Fruit fly (Drosophila melanogaster): Measurements from ENCODE around the gene Klp31E.

Gene Klp31E

dm6 chr2L:10405008-10405654, 8.7 kb upstream of the Klp31E start, which contains the start of the genes CG17768, LSm-4 and Ir31a (continued):
- TF ChIP-seq p53 (GFP tag; optimal IDR thresholded peaks at IDR 0.05) (no peak), Dref (GFP tag; IDR thresholded peaks at IDR 0.05) (peak; percentile 66), CG32772 (GFP tag; IDR thresholded peaks at IDR 0.05) (no peak), H2.0 (GFP tag; IDR thresholded peaks at IDR 0.05) (no peak), CG8478 (optimal IDR thresholded peaks at IDR 0.05) (no peak), CG31224 (GFP tag; IDR thresholded peaks at IDR 0.05) (no peak), CG14667 (GFP tag; IDR thresholded peaks at IDR 0.05) (no peak), phol (tag; optimal IDR thresholded peaks at IDR 0.05) (peak; percentile 11), CG31388 (GFP tag; optimal IDR thresholded peaks at IDR 0.05) (no peak), HLH4C (GFP tag; IDR thresholded peaks at IDR 0.05; ENCODE audit: partially characterized antibody) (peak; percentile 70), Dll (GFP tag; IDR thresholded peaks at IDR 0.05; ENCODE audit: partially characterized antibody) (peak; percentile 85), Ets97D (GFP tag; optimal IDR thresholded peaks at IDR 0.05) (no peak), HLH54F (GFP tag; optimal IDR thresholded peaks at IDR 0.05) (no peak), ATbp (GFP tag; optimal IDR thresholded peaks at IDR 0.05) (no peak), slp2 (GFP tag; optimal IDR thresholded peaks at IDR 0.05) (no peak), D (optimal IDR thresholded peaks at IDR 0.05) (no peak), D (GFP tag; optimal IDR thresholded peaks at IDR 0.05) (no peak), CG4820 (GFP tag; optimal IDR thresholded peaks at IDR 0.05) (no peak), ftz-f1 (GFP tag; optimal IDR thresholded peaks at IDR 0.05) (no peak), dysf (GFP tag; IDR thresholded peaks at IDR 0.05) (no peak), inv (GFP tag; IDR thresholded peaks at IDR 0.05; ENCODE audit: partially characterized antibody) (peak; percentile 60), CG14860 (GFP tag; IDR thresholded peaks at IDR 0.05; ENCODE audit: partially characterized antibody) (peak; percentile 68), Dfd (GFP tag; optimal IDR thresholded peaks at IDR 0.05) (no peak), CG34224 (GFP tag; IDR thresholded peaks at IDR 0.05; ENCODE audit: partially characterized antibody) (peak; percentile 85), slou (GFP tag; optimal IDR thresholded peaks at IDR 0.05) (no peak), Hmr (GFP tag; optimal IDR thresholded peaks at IDR 0.05) (no peak), usp (GFP tag; optimal IDR thresholded peaks at IDR 0.05) (no peak), CG14710 (tag; optimal IDR thresholded peaks at IDR 0.05) (no peak), CG3065 (GFP tag; optimal IDR thresholded peaks at IDR 0.05) (no peak), CG31441 (GFP tag; IDR thresholded peaks at IDR 0.05) (no peak), CG11695 (GFP tag; IDR thresholded peaks at IDR 0.05) (no peak), CG4424 (GFP tag; optimal IDR thresholded peaks at IDR 0.05) (no peak), pita (GFP tag; optimal IDR thresholded peaks at IDR 0.05) (no peak), prd (optimal IDR thresholded peaks at IDR 0.05) (no peak), prd (GFP tag; IDR thresholded peaks at IDR 0.05) (no peak), CG11560 (tag; IDR thresholded peaks at IDR 0.05) (no peak), fd96Cb (tag; optimal IDR thresholded peaks at IDR 0.05) (no peak), lola (GFP tag; optimal IDR thresholded peaks at IDR 0.05) (no peak), CG12391 (tag; optimal IDR thresholded peaks at IDR 0.05) (no peak), CG13287 (GFP tag; IDR thresholded peaks at IDR 0.05; ENCODE audit: partially characterized antibody) (peak; percentile 87), Stat92E (GFP tag; optimal IDR thresholded peaks at IDR 0.05) (no peak), CG7839 (tag; optimal IDR thresholded peaks at IDR 0.05) (no peak), CG7786 (GFP tag; optimal IDR thresholded peaks at IDR 0.05) (no peak), CG4617 (GFP tag; optimal IDR thresholded peaks at IDR 0.05; ENCODE audit: borderline replicate concordance) (peak; percentile 40), Taf1 (GFP tag; IDR thresholded peaks at IDR 0.05) (no peak), caup (GFP tag; optimal IDR thresholded peaks at IDR 0.05; ENCODE audit: severe bottlenecking) (no peak), Hey (tag; optimal IDR thresholded peaks at IDR 0.05) (no peak), Oli (tag; optimal IDR thresholded peaks at IDR 0.05) (no peak), HLHmδ (GFP tag; optimal IDR thresholded peaks at IDR 0.05) (no peak), amos (GFP tag; IDR thresholded peaks at IDR 0.05; ENCODE audit: partially characterized antibody) (peak; percentile 83; the same call in 1 of the 2 replicates)

All from whole organism, embryonic.